Fruit fly (Drosophila melanogaster) whole organism, embryonic: ENCODE results near the gene ecd.
A peak's percentile ranks its signal among the peaks of the same experiment; 100 is the strongest.

ENCODE experiments used
- Adf1 ChIP-seq: fragments of 200-800 bp; sonication (Bioruptor generic); IDR thresholded peaks from 2 replicates; pipeline ENCODE4 v1.3.6; 2022; ENCODE audit warnings: missing biosample characterization, missing genetic modification characterization
- Bteb2 ChIP-seq: fragments of 200-800 bp; sonication (Bioruptor generic); optimal IDR thresholded peaks from 2 replicates; lab custom pipeline; 2016; ENCODE audit warnings: missing biosample characterization, missing genetic modification characterization
- CG11093 ChIP-seq: fragments of 200-800 bp; sonication (Bioruptor generic); IDR thresholded peaks from 3 replicates; pipeline ENCODE4 v1.3.6; 2022; ENCODE audit warnings: missing biosample characterization, missing genetic modification characterization
- CG11247 ChIP-seq: fragments of 200-800 bp; sonication (Bioruptor generic); IDR thresholded peaks from 2 replicates; pipeline ENCODE4 v1.3.6; 2022; ENCODE audit warnings: missing biosample characterization, missing genetic modification characterization
- CG12155 ChIP-seq: fragments of 200-800 bp; sonication (Bioruptor generic); optimal IDR thresholded peaks from 3 replicates; lab custom pipeline; 2016; ENCODE audit warnings: missing biosample characterization, missing genetic modification characterization
- CG1647 ChIP-seq: fragments of 200-800 bp; sonication (Bioruptor generic); optimal IDR thresholded peaks from 3 replicates; lab custom pipeline; 2016; ENCODE audit warnings: missing biosample characterization, missing genetic modification characterization
- CG1832 ChIP-seq: fragments of 200-800 bp; sonication (Bioruptor generic); optimal IDR thresholded peaks from 2 replicates; lab custom pipeline; 2017; ENCODE audit warnings: missing biosample characterization, mild to moderate bottlenecking, missing genetic modification characterization, inconsistent platforms
- CG18476 ChIP-seq: fragments of 200-800 bp; sonication (Bioruptor generic); optimal IDR thresholded peaks from 2 replicates; lab custom pipeline; 2016; ENCODE audit warnings: missing biosample characterization, mild to moderate bottlenecking, missing genetic modification characterization
- CG2889 ChIP-seq: fragments of 200-800 bp; sonication (Bioruptor generic); IDR thresholded peaks from 3 replicates; pipeline ENCODE4 v1.3.6; 2022; ENCODE audit warnings: missing biosample characterization, missing genetic modification characterization
- CG3065 ChIP-seq: fragments of 200-800 bp; sonication (Bioruptor generic); optimal IDR thresholded peaks from 2 replicates; lab custom pipeline; 2016; ENCODE audit warnings: missing biosample characterization, missing genetic modification characterization
- CG33213 ChIP-seq: fragments of 200-800 bp; sonication (Bioruptor generic); optimal IDR thresholded peaks from 3 replicates; lab custom pipeline; 2016; ENCODE audit warnings: missing biosample characterization, missing genetic modification characterization
- CG3407 ChIP-seq: fragments of 200-800 bp; sonication (Bioruptor generic); optimal IDR thresholded peaks from 2 replicates; lab custom pipeline; 2018; ENCODE audit warnings: missing biosample characterization, mild to moderate bottlenecking, missing genetic modification characterization
- CG5953 ChIP-seq: fragments of 200-800 bp; sonication (Bioruptor generic); IDR thresholded peaks from 2 replicates; pipeline ENCODE4 v1.3.6; 2022; ENCODE audit warnings: missing biosample characterization, missing genetic modification characterization
- CG6683 ChIP-seq: fragments of 200-800 bp; sonication (Bioruptor generic); optimal IDR thresholded peaks from 2 replicates; lab custom pipeline; 2017; ENCODE audit warnings: missing biosample characterization, mild to moderate bottlenecking, missing genetic modification characterization, missing genetic modification reagents
- CG6765 ChIP-seq: fragments of 200-800 bp; sonication (Bioruptor generic); optimal IDR thresholded peaks from 3 replicates; lab custom pipeline; 2017; ENCODE audit warnings: missing biosample characterization, mild to moderate bottlenecking, missing genetic modification characterization
- CG9932 ChIP-seq: fragments of 200-800 bp; sonication (Bioruptor generic); IDR thresholded peaks from 2 replicates; pipeline ENCODE4 v1.3.6; 2022; ENCODE audit warnings: missing biosample characterization, missing genetic modification characterization
- Camta ChIP-seq: fragments of 200-800 bp; sonication (Bioruptor generic); optimal IDR thresholded peaks from 2 replicates; lab custom pipeline; 2016; ENCODE audit warnings: missing biosample characterization, missing genetic modification characterization
- CrebB ChIP-seq: fragments of 200-800 bp; sonication (Bioruptor generic); optimal IDR thresholded peaks from 3 replicates; lab custom pipeline; 2018; ENCODE audit warnings: missing biosample characterization, mild to moderate bottlenecking, missing genetic modification characterization
- GATAe ChIP-seq: fragments of 200-800 bp; sonication (Bioruptor generic); conservative IDR thresholded peaks from 2 replicates; pipeline ENCODE4 v1.3.6; 2022; ENCODE audit warnings: missing biosample characterization, missing genetic modification characterization
- HHEX ChIP-seq: fragments of 200-800 bp; sonication (Bioruptor generic); optimal IDR thresholded peaks from 3 replicates; lab custom pipeline; 2017; ENCODE audit warnings: missing biosample characterization, mild to moderate bottlenecking, missing genetic modification characterization, missing genetic modification reagents
- Hey ChIP-seq: fragments of 200-800 bp; sonication (Bioruptor generic); optimal IDR thresholded peaks from 3 replicates; lab custom pipeline; 2018; ENCODE audit warnings: missing biosample characterization, mild to moderate bottlenecking, missing genetic modification characterization
- Hmr ChIP-seq: fragments of 200-800 bp; sonication (Bioruptor generic); optimal IDR thresholded peaks from 3 replicates; lab custom pipeline; 2017; ENCODE audit warnings: mild to moderate bottlenecking, missing biosample characterization, missing genetic modification reagents, missing genetic modification characterization
- Neu2 ChIP-seq: fragments of 200-800 bp; sonication (Bioruptor generic); optimal IDR thresholded peaks from 3 replicates; lab custom pipeline; 2016; ENCODE audit warnings: missing biosample characterization, missing genetic modification characterization, borderline replicate concordance
- Nf-YA ChIP-seq: fragments of 200-800 bp; sonication (Bioruptor generic); IDR thresholded peaks from 2 replicates; pipeline ENCODE4 v1.3.6; 2022; ENCODE audit warnings: missing biosample characterization, missing genetic modification characterization
- Oli ChIP-seq: fragments of 200-800 bp; sonication (Bioruptor generic); optimal IDR thresholded peaks from 2 replicates; lab custom pipeline; 2018; ENCODE audit warnings: missing biosample characterization, mild to moderate bottlenecking, missing genetic modification characterization, moderate library complexity
- Sox100B ChIP-seq: fragments of 200-800 bp; sonication (Bioruptor generic); optimal IDR thresholded peaks from 3 replicates; lab custom pipeline; 2018; ENCODE audit warnings: missing biosample characterization, mild to moderate bottlenecking, missing genetic modification characterization
- Xrp1 ChIP-seq: fragments of 200-800 bp; sonication (Bioruptor generic); IDR thresholded peaks from 2 replicates; pipeline ENCODE4 v1.3.6; 2022; ENCODE audit warnings: missing biosample characterization, missing genetic modification characterization
- dmrt99B ChIP-seq: fragments of 200-800 bp; sonication (Bioruptor generic); optimal IDR thresholded peaks from 2 replicates; lab custom pipeline; 2018; ENCODE audit warnings: missing biosample characterization, mild to moderate bottlenecking, missing genetic modification characterization, moderate library complexity
- ewg ChIP-seq: fragments of 200-800 bp; sonication (Bioruptor generic); optimal IDR thresholded peaks from 3 replicates; lab custom pipeline; 2017; ENCODE audit warnings: mild to moderate bottlenecking, missing biosample characterization, missing genetic modification reagents, missing genetic modification characterization
- fru ChIP-seq: fragments of >200 bp; optimal IDR thresholded peaks from 2 replicates; lab custom pipeline; 2017
- gsb ChIP-seq: fragments of 200-800 bp; sonication (Bioruptor generic); IDR thresholded peaks from 2 replicates; pipeline ENCODE4 v1.3.6; 2022; ENCODE audit warnings: missing biosample characterization, missing genetic modification characterization
- hkb ChIP-seq, 2 experiments: fragments of 200-800 bp in 1 of 2; fragments of >200 bp in 1 of 2; sonication (Bioruptor generic) in 1 of 2; IDR thresholded peaks in 1 of 2; optimal IDR thresholded peaks in 1 of 2; 2 replicates each; pipeline versions ENCODE4 v1.3.6 to Lab custom; 2017 to 2022; ENCODE audit warnings: missing biosample characterization in 1 of 2, missing genetic modification characterization in 1 of 2
- jigr1 ChIP-seq: fragments of 200-800 bp; sonication (Bioruptor generic); IDR thresholded peaks from 3 replicates; pipeline ENCODE4 v1.3.6; 2022; ENCODE audit warnings: missing biosample characterization, missing genetic modification characterization
- kah ChIP-seq: fragments of 200-800 bp; sonication (Bioruptor generic); optimal IDR thresholded peaks from 2 replicates; lab custom pipeline; 2018; ENCODE audit warnings: missing biosample characterization, mild to moderate bottlenecking, missing genetic modification characterization
- lab ChIP-seq: fragments of 200-800 bp; sonication (Bioruptor generic); optimal IDR thresholded peaks from 3 replicates; lab custom pipeline; 2017; ENCODE audit warnings: missing biosample characterization, missing genetic modification characterization, mild to moderate bottlenecking, moderate library complexity, missing genetic modification reagents
- lmd ChIP-seq: fragments of 200-800 bp; sonication (Bioruptor generic); IDR thresholded peaks from 2 replicates; pipeline ENCODE4 v1.3.6; 2022; ENCODE audit warnings: missing biosample characterization, missing genetic modification characterization
- otp ChIP-seq: fragments of 200-800 bp; sonication (Bioruptor generic); IDR thresholded peaks from 3 replicates; pipeline ENCODE4, ENCODE4 v1.3.6; 2022; ENCODE audit warnings: missing biosample characterization, missing genetic modification characterization
- phol ChIP-seq: fragments of 200-800 bp; sonication (Bioruptor generic); optimal IDR thresholded peaks from 3 replicates; lab custom pipeline; 2018; ENCODE audit warnings: missing biosample characterization, mild to moderate bottlenecking, missing genetic modification characterization, moderate library complexity
- pros ChIP-seq: fragments of 200-800 bp; sonication (Bioruptor generic); optimal IDR thresholded peaks from 3 replicates; lab custom pipeline; 2019; ENCODE audit warnings: missing biosample characterization, mild to moderate bottlenecking, missing genetic modification characterization, moderate library complexity
- ro ChIP-seq: fragments of 200-800 bp; sonication (Bioruptor generic); IDR thresholded peaks from 2 replicates; pipeline ENCODE4 v1.3.6; 2022; ENCODE audit warnings: missing biosample characterization, missing genetic modification characterization
- run ChIP-seq: fragments of 200-800 bp; sonication (Bioruptor generic); optimal IDR thresholded peaks from 3 replicates; lab custom pipeline; 2018; ENCODE audit warnings: missing biosample characterization, mild to moderate bottlenecking, missing genetic modification characterization
- schlank ChIP-seq: fragments of 200-800 bp; sonication (Bioruptor generic); optimal IDR thresholded peaks from 2 replicates; lab custom pipeline; 2018; ENCODE audit warnings: missing biosample characterization, mild to moderate bottlenecking, missing genetic modification characterization
- seq ChIP-seq: fragments of 200-800 bp; sonication (Bioruptor generic); IDR thresholded peaks from 2 replicates; pipeline ENCODE4 v1.3.6; 2022; ENCODE audit warnings: missing biosample characterization, missing genetic modification characterization
- so ChIP-seq: fragments of 200-800 bp; sonication (Bioruptor generic); IDR thresholded peaks from 3 replicates; pipeline ENCODE4 v1.3.6; 2022; ENCODE audit warnings: missing biosample characterization, missing genetic modification characterization
- sug ChIP-seq: fragments of 200-800 bp; optimal IDR thresholded peaks from 2 replicates; lab custom pipeline; 2019; ENCODE audit warnings: missing biosample characterization, mild to moderate bottlenecking, missing genetic modification characterization, moderate library complexity
- tna ChIP-seq: fragments of 200-800 bp; sonication (Bioruptor generic); IDR thresholded peaks from 2 replicates; pipeline ENCODE4 v1.3.6; 2022; ENCODE audit warnings: missing biosample characterization, missing genetic modification characterization; ENCODE audit not compliant: partially characterized antibody
- tx ChIP-seq: fragments of 200-800 bp; sonication (Bioruptor generic); optimal IDR thresholded peaks from 2 replicates; lab custom pipeline; 2016; ENCODE audit warnings: missing biosample characterization, missing genetic modification characterization
- vvl ChIP-seq: fragments of 200-800 bp; sonication (Bioruptor generic); IDR thresholded peaks from 2 replicates; pipeline ENCODE4 v1.3.6; 2022; ENCODE audit warnings: missing biosample characterization, missing genetic modification characterization
- wdn ChIP-seq: fragments of 200-800 bp; sonication (Bioruptor generic); IDR thresholded peaks from 2 replicates; pipeline ENCODE4 v1.3.6; 2022; ENCODE audit warnings: missing biosample characterization, missing genetic modification characterization
- wek ChIP-seq: fragments of 200-800 bp; sonication (Bioruptor generic); optimal IDR thresholded peaks from 3 replicates; lab custom pipeline; 2018; ENCODE audit warnings: missing biosample characterization, mild to moderate bottlenecking, missing genetic modification characterization, moderate library complexity

ecd gene

DNA sequence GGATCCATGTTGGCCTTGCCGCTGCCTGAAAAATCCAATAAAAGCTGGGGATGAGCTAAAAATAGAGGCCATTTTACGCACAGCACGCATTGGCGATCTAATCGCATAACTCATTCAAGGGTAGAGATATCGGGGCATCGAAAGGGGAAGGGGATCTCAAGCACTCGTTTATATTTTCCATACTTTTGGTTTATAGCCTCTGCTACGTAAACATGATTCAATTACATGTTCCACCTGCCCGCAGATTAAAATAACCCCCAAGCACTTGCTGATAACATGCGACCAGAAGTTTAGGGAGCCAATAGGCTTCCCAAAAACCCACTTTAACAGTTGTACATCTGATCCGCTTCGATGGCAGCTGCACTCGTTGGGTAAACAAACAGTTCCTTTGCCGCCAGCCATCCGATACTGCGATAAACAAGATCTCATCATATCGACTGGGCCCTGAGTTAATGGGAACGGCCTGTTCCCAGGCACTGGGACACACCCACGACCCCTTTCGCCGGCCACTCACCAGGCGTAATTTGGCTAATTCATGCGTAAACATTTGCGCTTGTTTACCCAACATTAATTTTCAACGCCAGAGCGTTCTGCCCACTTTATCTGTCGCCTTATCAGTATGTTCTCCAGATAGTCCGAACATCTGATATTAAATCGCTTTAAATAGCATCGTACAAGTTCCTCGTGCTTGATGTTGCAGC is 11.5 kb downstream of the ecd start (continued):
- TF ChIP-seq CG1647 (GFP tag; lab: Kevin White, UChicago) (no peak), Nf-YA (GFP tag; lab: Robert Waterston, UW) (no peak), CG11093 (GFP tag; lab: Robert Waterston, UW) (no peak), seq (no peak), otp (GFP tag; lab: Robert Waterston, UW) (no peak), run (tag; lab: Kevin White, UChicago) (no peak), CG18476 (GFP tag; lab: Kevin White, UChicago) (no peak), tx (no peak), kah (GFP tag; lab: Kevin White, UChicago) (no peak), wdn (GFP tag; lab: Robert Waterston, UW) (no peak), pros (GFP tag; lab: Kevin White, UChicago) (no peak), CG6683 (GFP tag; lab: Kevin White, UChicago) (no peak), lab (GFP tag; lab: Kevin White, UChicago) (peak; percentile 54), GATAe (GFP tag; lab: Robert Waterston, UW) (peak; percentile 59), Xrp1 (GFP tag; lab: Robert Waterston, UW) (no peak), wek (GFP tag; lab: Kevin White, UChicago) (peak; percentile 44), CG3065 (GFP tag; lab: Kevin White, UChicago) (no peak), Hmr (GFP tag; lab: Kevin White, UChicago) (peak; percentile 60), Hey (tag; lab: Kevin White, UChicago) (peak; percentile 11), Bteb2 (no peak), CG11247 (GFP tag; lab: Robert Waterston, UW) (no peak), Camta (GFP tag; lab: Kevin White, UChicago) (no peak), Sox100B (GFP tag; lab: Kevin White, UChicago) (no peak), tna (GFP tag; lab: Robert Waterston, UW) (no peak), CG1832 (GFP tag; lab: Kevin White, UChicago) (no peak), lmd (GFP tag; lab: Robert Waterston, UW) (0 out of 2 replicates have a peak, but pooled peaks have one; percentile 7), Adf1 (GFP tag; lab: Robert Waterston, UW) (0 out of 2 replicates have a peak, but pooled peaks have one; percentile 6), CG3407 (GFP tag; lab: Kevin White, UChicago) (no peak), Neu2 (no peak), CrebB (peak; percentile 12), vvl (GFP tag; lab: Robert Waterston, UW) (no peak), fru (lab: Kevin White, UChicago) (no peak), phol (tag; lab: Kevin White, UChicago) (no peak), hkb (optimal IDR thresholded peaks at IDR 0.05; lab: Kevin White, UChicago) (no peak), hkb (GFP tag; IDR thresholded peaks at IDR 0.05; lab: Robert Waterston, UW) (no peak), ro (GFP tag; lab: Robert Waterston, UW) (no peak), CG5953 (no peak), CG6765 (GFP tag; lab: Kevin White, UChicago) (peak; percentile 53), Oli (tag; lab: Kevin White, UChicago) (no peak), gsb (no peak), so (0 out of 3 replicates have a peak, but pooled peaks have one; percentile 16), schlank (tag; lab: Kevin White, UChicago) (peak; percentile 8), CG2889 (GFP tag; lab: Robert Waterston, UW) (no peak), CG9932 (no peak), HHEX (peak; percentile 10), CG33213 (GFP tag; lab: Kevin White, UChicago) (no peak), sug (tag; lab: Kevin White, UChicago) (peak; percentile 94), ewg (GFP tag; lab: Kevin White, UChicago) (no peak), dmrt99B (tag; lab: Kevin White, UChicago) (no peak), CG12155 (GFP tag; lab: Kevin White, UChicago) (no peak), jigr1 (GFP tag; lab: Robert Waterston, UW) (no peak)
